Worm (Caenorhabditis elegans) whole organism, mixed stage, embryonic: ENCODE results near the gene Y73C8C.10.
A peak's percentile ranks its signal among the peaks of the same experiment; 100 is the strongest.

Experiments used
- M03D4.4 ChIP-seq: sonication (generic microtip); optimal IDR thresholded peaks from 2 replicates; lab custom pipeline; 2017; ENCODE audit warnings: mild to moderate bottlenecking, missing genetic modification characterization, missing compliant biosample characterization
- bed-3 ChIP-seq: fragments of 200-800 bp; sonication (Bioruptor generic); optimal IDR thresholded peaks from 3 replicates; lab custom pipeline; 2018; ENCODE audit warnings: mild to moderate bottlenecking, missing genetic modification characterization, moderate library complexity, missing compliant biosample characterization
- ceh-39 ChIP-seq: fragments of 150-350 bp; optimal IDR thresholded peaks from 2 replicates; lab custom pipeline; 2014; ENCODE audit warnings: missing biosample characterization, missing genetic modification characterization
- ceh-43 ChIP-seq: fragments of 200-800 bp; sonication (Bioruptor generic); optimal IDR thresholded peaks from 2 replicates; lab custom pipeline; 2018; ENCODE audit warnings: mild to moderate bottlenecking, missing genetic modification characterization, moderate library complexity, missing compliant biosample characterization
- ces-1 ChIP-seq: fragments of 150-350 bp; optimal IDR thresholded peaks from 2 replicates; lab custom pipeline; 2014; ENCODE audit warnings: missing biosample characterization, missing genetic modification reagents, missing genetic modification characterization
- cnd-1 ChIP-seq: fragments of 200-800 bp; sonication (Bioruptor generic); optimal IDR thresholded peaks from 2 replicates; lab custom pipeline; 2018; ENCODE audit warnings: mild to moderate bottlenecking, missing genetic modification characterization, missing compliant biosample characterization
- drap-1 ChIP-seq: fragments of 200-800 bp; sonication (Bioruptor generic); optimal IDR thresholded peaks from 3 replicates; lab custom pipeline; 2018; ENCODE audit warnings: mild to moderate bottlenecking, missing genetic modification characterization, missing compliant biosample characterization
- elt-1 ChIP-seq: sonication (generic microtip); optimal IDR thresholded peaks from 2 replicates; lab custom pipeline; 2017; ENCODE audit warnings: missing genetic modification characterization, mild to moderate bottlenecking, missing compliant biosample characterization, antibody characterized with exemption, moderate library complexity, borderline replicate concordance; ENCODE audit not compliant: insufficient read depth
- elt-3 ChIP-seq: fragments of 150-350 bp; optimal IDR thresholded peaks from 2 replicates; lab custom pipeline; 2014; ENCODE audit warnings: missing biosample characterization, missing genetic modification characterization
- flh-1 ChIP-seq: fragments of 200-800 bp; sonication (Bioruptor generic); optimal IDR thresholded peaks from 2 replicates; lab custom pipeline; 2018; ENCODE audit warnings: mild to moderate bottlenecking, missing genetic modification characterization, moderate library complexity, missing compliant biosample characterization
- ham-2 ChIP-seq: fragments of 200-800 bp; sonication (Bioruptor generic); optimal IDR thresholded peaks from 2 replicates; lab custom pipeline; 2018; ENCODE audit warnings: mild to moderate bottlenecking, missing genetic modification characterization, missing compliant biosample characterization
- hlh-1 ChIP-seq: fragments of 150-350 bp; optimal IDR thresholded peaks from 2 replicates; lab custom pipeline; 2014; ENCODE audit warnings: missing biosample characterization, missing genetic modification reagents, missing genetic modification characterization
- lin-13 ChIP-seq: fragments of 150-350 bp; optimal IDR thresholded peaks from 2 replicates; lab custom pipeline; 2014; ENCODE audit warnings: missing biosample characterization, missing genetic modification characterization
- lin-32 ChIP-seq: fragments of 200-800 bp; sonication (Bioruptor generic); optimal IDR thresholded peaks from 2 replicates; lab custom pipeline; 2018; ENCODE audit warnings: mild to moderate bottlenecking, missing genetic modification characterization, missing compliant biosample characterization
- lsy-2 ChIP-seq: fragments of 150-350 bp; optimal IDR thresholded peaks from 2 replicates; lab custom pipeline; 2014; ENCODE audit warnings: missing biosample characterization, missing genetic modification characterization
- mab-5 ChIP-seq: fragments of 150-350 bp; optimal IDR thresholded peaks from 2 replicates; lab custom pipeline; 2014; ENCODE audit warnings: missing biosample characterization, missing genetic modification characterization
- mep-1 ChIP-seq: fragments of 150-350 bp; optimal IDR thresholded peaks from 2 replicates; lab custom pipeline; 2017; ENCODE audit warnings: missing biosample characterization, missing genetic modification reagents, missing genetic modification characterization, inconsistent platforms
- mls-2 ChIP-seq: sonication (generic microtip); optimal IDR thresholded peaks from 2 replicates; lab custom pipeline; 2016; ENCODE audit warnings: mild to moderate bottlenecking, missing genetic modification characterization, moderate library complexity, missing compliant biosample characterization
- nhr-12 ChIP-seq: fragments of 150-350 bp; optimal IDR thresholded peaks from 2 replicates; lab custom pipeline; 2014; ENCODE audit warnings: missing biosample characterization, missing genetic modification characterization
- nhr-28 ChIP-seq: fragments of 150-350 bp; optimal IDR thresholded peaks from 2 replicates; lab custom pipeline; 2014; ENCODE audit warnings: missing biosample characterization, missing genetic modification characterization
- nhr-76 ChIP-seq: sonication (generic microtip); optimal IDR thresholded peaks from 2 replicates; lab custom pipeline; 2017; ENCODE audit warnings: missing biosample characterization, missing genetic modification characterization
- pha-4 ChIP-seq: fragments of 150-350 bp; optimal IDR thresholded peaks from 2 replicates; lab custom pipeline; 2018; ENCODE audit warnings: missing biosample characterization, missing genetic modification reagents, missing genetic modification characterization
- sem-2 ChIP-seq: fragments of 200-800 bp; sonication (Bioruptor generic); optimal IDR thresholded peaks from 2 replicates; lab custom pipeline; 2018; ENCODE audit warnings: mild to moderate bottlenecking, missing genetic modification characterization, missing compliant biosample characterization
- snpc-4 ChIP-seq: fragments of 150-350 bp; optimal IDR thresholded peaks from 2 replicates; lab custom pipeline; 2014; ENCODE audit warnings: missing biosample characterization, missing genetic modification characterization
- sptf-1 ChIP-seq: sonication (generic microtip); optimal IDR thresholded peaks from 2 replicates; lab custom pipeline; 2017; ENCODE audit warnings: mild to moderate bottlenecking, missing genetic modification characterization, moderate library complexity, missing compliant biosample characterization
- tbx-8 ChIP-seq: fragments of 200-800 bp; sonication (Bioruptor generic); optimal IDR thresholded peaks from 2 replicates; lab custom pipeline; 2018; ENCODE audit warnings: mild to moderate bottlenecking, missing genetic modification characterization, moderate library complexity, missing compliant biosample characterization
- unc-120 ChIP-seq: sonication (generic microtip); optimal IDR thresholded peaks from 2 replicates; lab custom pipeline; 2017; ENCODE audit warnings: missing genetic modification characterization, missing compliant biosample characterization; ENCODE audit not compliant: poor library complexity, severe bottlenecking
- unc-39 ChIP-seq: fragments of 150-350 bp; optimal IDR thresholded peaks from 2 replicates; lab custom pipeline; 2014; ENCODE audit warnings: missing biosample characterization, missing genetic modification characterization
- unc-62 ChIP-seq: fragments of 150-350 bp; optimal IDR thresholded peaks from 2 replicates; lab custom pipeline; 2014; ENCODE audit warnings: missing biosample characterization, missing genetic modification reagents, missing genetic modification characterization
- zip-8 ChIP-seq: fragments of 150-350 bp; optimal IDR thresholded peaks from 2 replicates; lab custom pipeline; 2014; ENCODE audit warnings: missing biosample characterization, missing genetic modification characterization

Y73C8C.10 gene

ce11 chrV:3144494-3144893, 16.9 kb upstream of the Y73C8C.10 start, which contains the start of gene srab-10:
Gene srab-10, minus strand, starts transcription at chrV:3144594.
- no peak for TF ChIP-seq flh-1 (GFP tag; lab: Kevin White, UChicago)
- TF ChIP-seq snpc-4 = no peak
- TF ChIP-seq elt-1 = no peak
- TF ChIP-seq sptf-1 (tag; lab: Kevin White, UChicago) = no peak
- no peak for TF ChIP-seq unc-62 (GFP tag; lab: Kevin White, UChicago)
- TF ChIP-seq lin-32 (GFP tag; lab: Kevin White, UChicago) = no peak

DNA sequence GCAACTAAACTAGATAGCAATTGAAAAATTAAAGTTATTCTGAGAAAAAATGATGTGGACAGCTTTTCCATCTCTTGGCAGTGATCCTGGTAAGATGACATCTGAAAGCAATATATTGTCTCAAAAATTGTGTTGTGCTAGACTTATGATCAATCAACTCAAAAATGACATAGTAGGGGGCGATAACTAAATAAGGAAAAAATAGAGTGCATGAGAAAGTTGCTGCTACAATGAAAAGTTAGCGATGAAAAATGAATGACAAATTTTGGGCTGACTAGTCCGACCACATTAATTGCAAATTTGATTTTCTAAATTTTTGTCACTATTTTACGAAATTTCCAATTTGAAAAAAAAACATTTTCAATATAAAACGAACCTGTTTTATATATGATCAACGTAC, 13.6 kb upstream of the Y73C8C.10 start, which contains the start of gene srab-9:
TSS of gene srab-9 (minus strand) at position 101 of the 400 bp plus-strand sequence.
- TF ChIP-seq snpc-4 = no peak
- TF ChIP-seq lsy-2 (tag; lab: Kevin White, UChicago) = no peak
- TF ChIP-seq pha-4 (tag; lab: Kevin White, UChicago) = no peak
- no peak for TF ChIP-seq bed-3 (GFP tag; lab: Kevin White, UChicago)
- TF ChIP-seq M03D4.4 (tag; lab: Kevin White, UChicago) = no peak
- no peak for TF ChIP-seq tbx-8 (GFP tag; lab: Kevin White, UChicago)
- no peak for TF ChIP-seq unc-39 (tag; lab: Kevin White, UChicago)
- no peak for TF ChIP-seq mls-2
- TF ChIP-seq drap-1 (GFP tag; lab: Kevin White, UChicago) = no peak
- TF ChIP-seq, all 35 proteins: peak for 0

DNA sequence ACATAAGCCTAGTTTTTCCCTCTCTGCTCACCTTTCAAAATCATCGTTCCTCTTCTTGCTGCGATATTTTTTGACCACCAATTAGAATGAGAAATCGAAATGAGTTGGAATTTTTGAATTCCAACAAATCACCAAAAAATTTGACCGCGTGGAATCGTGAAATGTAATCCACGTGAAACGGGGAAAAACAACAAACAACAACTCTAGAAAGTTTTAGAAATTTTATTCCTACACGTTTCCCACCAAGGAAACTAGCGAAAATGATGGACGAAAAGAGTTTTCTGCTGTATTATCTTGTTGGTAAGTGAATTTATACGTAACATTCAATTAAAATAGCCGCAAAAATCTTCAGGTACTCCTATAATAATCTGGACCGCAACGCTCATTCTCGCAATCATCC, 10.9 kb upstream of the Y73C8C.10 start, which contains the start of the genes irld-3 and F02C9.1:
TSS of gene irld-3 (minus strand) at position 101 of the 400 bp plus-strand sequence.
TSS of gene F02C9.1 (plus strand) at position 216 of the 400 bp plus-strand sequence.
- TF ChIP-seq cnd-1 = no peak
- no peak for TF ChIP-seq elt-1

ce11 chrV:3133293-3133755, 5.8 kb upstream of the Y73C8C.10 start, which contains the start of gene F02C9.2:
Gene F02C9.2, plus strand, starts transcription at chrV:3133705.
- TF ChIP-seq lsy-2 (tag; lab: Kevin White, UChicago) (no peak), zip-8 (tag; lab: Kevin White, UChicago) (no peak), unc-120 (no peak), nhr-28 (tag; lab: Kevin White, UChicago) (no peak), flh-1 (GFP tag; lab: Kevin White, UChicago) (no peak), ceh-39 (tag; lab: Kevin White, UChicago) (no peak), ceh-43 (GFP tag; lab: Kevin White, UChicago) (no peak), elt-1 (no peak), mep-1 (tag; lab: Kevin White, UChicago) (no peak), bed-3 (GFP tag; lab: Kevin White, UChicago) (no peak)
- TF ChIP-seq, all 35 proteins: peak for 0

ce11 chrV:3132116-3132515, 4.5 kb upstream of the Y73C8C.10 start:
- peak; percentile 34 for TF ChIP-seq mls-2
- no peak for TF ChIP-seq sem-2 (GFP tag; lab: Kevin White, UChicago)

ce11 chrV:3128803-3129202, 1.2 kb upstream of the Y73C8C.10 start, which contains the start of gene tat-6:
Gene tat-6, plus strand, starts transcription at chrV:3129103.
- TF ChIP-seq lin-13 (no peak), nhr-76 (tag; lab: Kevin White, UChicago) (no peak), ham-2 (GFP tag; lab: Kevin White, UChicago) (no peak), ces-1 (GFP tag; lab: Kevin White, UChicago) (no peak), ceh-39 (tag; lab: Kevin White, UChicago) (no peak), elt-3 (tag; lab: Kevin White, UChicago) (no peak), unc-120 (no peak), nhr-12 (tag; lab: Kevin White, UChicago) (no peak), sem-2 (GFP tag; lab: Kevin White, UChicago) (no peak), sptf-1 (tag; lab: Kevin White, UChicago) (no peak), mab-5 (tag; lab: Kevin White, UChicago) (no peak), tbx-8 (GFP tag; lab: Kevin White, UChicago) (no peak), cnd-1 (no peak), lin-32 (GFP tag; lab: Kevin White, UChicago) (no peak), hlh-1 (tag; lab: Kevin White, UChicago) (no peak), ceh-43 (GFP tag; lab: Kevin White, UChicago) (no peak), zip-8 (tag; lab: Kevin White, UChicago) (no peak), nhr-28 (tag; lab: Kevin White, UChicago) (no peak)
